Worm (Caenorhabditis elegans): Measurements from ENCODE around the gene F35H12.5.

F35H12.5 gene

ce11 chrX:954499-955061 is 36.4 kb downstream of the F35H12.5 start, which contains the start of gene apm-3 (continued):
- no peak for TF ChIP-seq F57A8.1 (GFP tag; optimal IDR thresholded peaks at IDR 0.05)

ce11 chrX:957581-957980 is 39.4 kb downstream of the F35H12.5 start, which contains the start of gene chil-10:
chil-10 (plus strand) TSS chrX:957881.
- TF ChIP-seq ceh-91 (GFP tag; IDR thresholded peaks at IDR 0.05): no peak
- no peak for TF ChIP-seq B0336.3 (GFP tag; IDR thresholded peaks at IDR 0.05)
- no peak for TF ChIP-seq nhr-90 (tag; optimal IDR thresholded peaks at IDR 0.05)
- no peak for TF ChIP-seq aptf-3 (GFP tag; IDR thresholded peaks at IDR 0.05)
- TF ChIP-seq F37B4.10 (GFP tag; IDR thresholded peaks at IDR 0.05): no peak

ce11 chrX:960139-960538 is 41.9 kb downstream of the F35H12.5 start:
- no peak for TF ChIP-seq snpc-4 (GFP tag; optimal IDR thresholded peaks at IDR 0.05)
- no peak for TF ChIP-seq snpc-4 (tag; optimal IDR thresholded peaks at IDR 0.05)
- no peak for TF ChIP-seq B0019.2 (GFP tag; conservative IDR thresholded peaks at IDR 0.05)
- no peak for TF ChIP-seq aptf-3 (GFP tag; IDR thresholded peaks at IDR 0.05)
- TF ChIP-seq rcor-1 (GFP tag; IDR thresholded peaks at IDR 0.05): no peak

ce11 chrX:963171-963570 is 45.0 kb downstream of the F35H12.5 start, which contains the start of gene ncs-1:
ncs-1 (minus strand) TSS chrX:963271.
- TF ChIP-seq efl-1 (GFP tag; optimal IDR thresholded peaks at IDR 0.05) (no peak), akir-1 (GFP tag; optimal IDR thresholded peaks at IDR 0.05) (no peak), F37B4.10 (GFP tag; IDR thresholded peaks at IDR 0.05) (no peak), snpc-1.3 (tag; optimal IDR thresholded peaks at IDR 0.05; ENCODE audit: insufficient read depth) (no peak), nhr-27 (tag; optimal IDR thresholded peaks at IDR 0.05) (no peak)
